Fruit fly (Drosophila melanogaster) Kc167 (cell line): ENCODE results near the gene Jhbp1.

Source experiments
- Myc ChIP-seq: fragments of >200 bp; optimal IDR thresholded peaks from 2 replicates; lab custom pipeline; 2017; ENCODE audit warnings: missing external identifiers
- Sin3A ChIP-seq: fragments of >200 bp; optimal IDR thresholded peaks from 2 replicates; lab custom pipeline; 2018; ENCODE audit warnings: missing external identifiers
- h ChIP-seq: fragments of >200 bp; optimal IDR thresholded peaks from 3 replicates; lab custom pipeline; 2018; ENCODE audit warnings: missing external identifiers
- insv ChIP-seq: fragments of >200 bp; optimal IDR thresholded peaks from 3 replicates; lab custom pipeline; 2018; ENCODE audit warnings: missing external identifiers
- psq ChIP-seq: fragments of >200 bp; optimal IDR thresholded peaks from 2 replicates; lab custom pipeline; 2017; ENCODE audit warnings: missing external identifiers
- ttk ChIP-seq: sonication (Bioruptor generic); optimal IDR thresholded peaks from 2 replicates; lab custom pipeline; 2017; ENCODE audit warnings: missing external identifiers

DNA sequence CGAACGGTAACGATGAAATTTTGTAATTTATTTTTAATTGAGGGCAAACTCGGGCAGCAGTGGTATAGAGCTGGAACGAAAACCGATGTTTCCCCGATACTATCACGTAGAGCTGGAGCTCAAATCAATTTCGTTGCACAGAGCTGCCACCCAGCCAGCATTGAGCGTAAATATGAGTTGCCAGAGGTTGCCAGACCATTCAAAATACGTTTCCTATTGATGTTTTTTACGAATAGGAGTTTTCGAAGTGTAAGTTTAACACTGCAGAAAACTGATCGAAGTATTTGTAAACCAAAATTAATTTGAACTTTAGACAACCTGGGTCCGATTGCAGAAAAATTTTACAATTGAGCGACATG lies 12.7 kb upstream of the Jhbp1 start, which contains the start of gene Ubc6:
- no peak for TF ChIP-seq psq (lab: Kevin White, UChicago)
- TF ChIP-seq insv (lab: Kevin White, UChicago): no peak
- TF ChIP-seq Myc: no peak
- no peak for TF ChIP-seq ttk
- no peak for TF ChIP-seq h (lab: Kevin White, UChicago)
- TF ChIP-seq Sin3A (lab: Kevin White, UChicago): no peak
